Worm (Caenorhabditis elegans) whole organism, L1 larva: ENCODE results near the gene ztf-18.
"Not testable (repeated sequence)": the region's sequence is repeated elsewhere in the genome, so short reads cannot be mapped to it uniquely, and the experiment has no call there.

Experiments used
- elt-2 ChIP-seq: sonication (generic microtip); optimal IDR thresholded peaks from 2 replicates; lab custom pipeline; 2016; ENCODE audit warnings: missing genetic modification characterization, mild to moderate bottlenecking, inconsistent platforms, missing compliant biosample characterization, missing genetic modification reagents
- lin-14 ChIP-seq: fragments of 200-800 bp; sonication (Bioruptor generic); optimal IDR thresholded peaks from 2 replicates; lab custom pipeline; 2018; ENCODE audit warnings: mild to moderate bottlenecking, missing genetic modification characterization, moderate library complexity, missing compliant biosample characterization
- lin-15B ChIP-seq: fragments of 150-350 bp; sonication (generic microtip); optimal IDR thresholded peaks from 3 replicates; lab custom pipeline; 2014; ENCODE audit warnings: missing biosample characterization, missing genetic modification characterization
- lsy-2 ChIP-seq, 2 experiments: fragments of 150-350 bp; optimal IDR thresholded peaks; 2 replicates each; lab custom pipeline; 2014; ENCODE audit warnings: missing biosample characterization in 2 of 2, missing genetic modification characterization in 2 of 2
- nhr-84 ChIP-seq: sonication (generic microtip); optimal IDR thresholded peaks from 2 replicates; lab custom pipeline; 2017; ENCODE audit warnings: missing biosample characterization, missing genetic modification characterization
- pag-3 ChIP-seq: sonication (generic microtip); optimal IDR thresholded peaks from 2 replicates; lab custom pipeline; 2017; ENCODE audit warnings: missing genetic modification characterization, mild to moderate bottlenecking, missing compliant biosample characterization, antibody characterized with exemption, borderline replicate concordance; ENCODE audit not compliant: insufficient read depth
- tbx-2 ChIP-seq: sonication (generic microtip); optimal IDR thresholded peaks from 2 replicates; lab custom pipeline; 2016; ENCODE audit warnings: missing genetic modification characterization, missing compliant biosample characterization

DNA sequence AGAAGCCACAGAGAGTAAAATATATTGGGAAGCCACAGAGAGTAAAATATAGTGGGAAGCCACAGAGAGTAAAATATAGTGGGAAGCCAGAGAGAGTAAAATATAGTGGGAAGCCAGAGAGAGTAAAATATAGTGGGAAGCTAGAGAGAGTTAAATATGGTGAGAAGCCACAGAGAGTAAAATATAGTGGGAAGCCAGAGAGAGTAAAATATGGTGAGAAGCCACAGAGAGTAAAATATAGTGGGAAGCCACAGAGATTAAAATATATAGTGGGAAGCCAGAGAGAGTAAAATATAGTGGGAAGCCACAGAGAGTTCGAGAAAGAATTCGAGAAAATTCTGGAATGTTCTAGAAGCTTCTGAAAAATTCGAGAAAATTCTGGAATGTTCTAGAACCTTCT lies 35.9 kb upstream of the ztf-18 start:
- TF ChIP-seq lin-15B; elt-2; pag-3; nhr-84; lin-14 (GFP tag; lab: Kevin White, UChicago); tbx-2; lsy-2 (tag; optimal IDR thresholded peaks at IDR 0.05; lab: Kevin White, UChicago): not testable (repeated sequence)
